Worm (Caenorhabditis elegans) whole organism, L2 larva: ENCODE data around the gene nhr-10.

ENCODE experiments used
- C34F6.9 ChIP-seq: fragments of 150-350 bp; optimal IDR thresholded peaks from 2 replicates; lab custom pipeline; 2014; ENCODE audit warnings: missing biosample characterization, missing genetic modification characterization
- F13H6.1 ChIP-seq: sonication (generic microtip); optimal IDR thresholded peaks from 2 replicates; lab custom pipeline; 2016; ENCODE audit warnings: missing genetic modification characterization, missing compliant biosample characterization
- R02D3.7 ChIP-seq: fragments of 150-350 bp; optimal IDR thresholded peaks from 2 replicates; lab custom pipeline; 2014; ENCODE audit warnings: missing biosample characterization, missing genetic modification characterization
- Y55F3AM.14 ChIP-seq: fragments of 200-800 bp; sonication (Bioruptor generic); optimal IDR thresholded peaks from 2 replicates; lab custom pipeline; 2018; ENCODE audit warnings: mild to moderate bottlenecking, missing genetic modification characterization, missing compliant biosample characterization
- ZK546.5 ChIP-seq: sonication (generic microtip); optimal IDR thresholded peaks from 2 replicates; lab custom pipeline; 2017; ENCODE audit warnings: missing biosample characterization, missing genetic modification characterization
- alr-1 ChIP-seq: fragments of 150-350 bp; optimal IDR thresholded peaks from 2 replicates; lab custom pipeline; 2014; ENCODE audit warnings: missing biosample characterization, missing genetic modification characterization
- aly-2 ChIP-seq: fragments of 150-350 bp; optimal IDR thresholded peaks from 2 replicates; lab custom pipeline; 2014; ENCODE audit warnings: missing biosample characterization, missing genetic modification characterization
- ama-1 ChIP-seq: fragments of 150-350 bp; optimal IDR thresholded peaks from 2 replicates; lab custom pipeline; 2018; ENCODE audit warnings: inconsistent platforms
- blmp-1 ChIP-seq: sonication (generic microtip); optimal IDR thresholded peaks from 2 replicates; lab custom pipeline; 2017; ENCODE audit warnings: missing genetic modification characterization, mild to moderate bottlenecking, missing compliant biosample characterization, antibody characterized with exemption, moderate library complexity; ENCODE audit not compliant: insufficient read depth
- ceh-16 ChIP-seq: fragments of 150-350 bp; optimal IDR thresholded peaks from 2 replicates; lab custom pipeline; 2014; ENCODE audit warnings: missing biosample characterization, missing genetic modification characterization
- ceh-82 ChIP-seq: fragments of 150-350 bp; optimal IDR thresholded peaks from 2 replicates; lab custom pipeline; 2014; ENCODE audit warnings: missing biosample characterization, missing genetic modification characterization
- crh-2 ChIP-seq: sonication (generic microtip); optimal IDR thresholded peaks from 2 replicates; lab custom pipeline; 2017; ENCODE audit warnings: missing biosample characterization, missing genetic modification characterization
- dmd-4 ChIP-seq: sonication (generic microtip); optimal IDR thresholded peaks from 2 replicates; lab custom pipeline; 2017; ENCODE audit warnings: missing biosample characterization, missing genetic modification characterization
- egl-27 ChIP-seq: sonication (generic microtip); optimal IDR thresholded peaks from 3 replicates; lab custom pipeline; 2017; ENCODE audit warnings: missing biosample characterization, missing genetic modification reagents, missing genetic modification characterization
- elt-1 ChIP-seq: fragments of 150-350 bp; optimal IDR thresholded peaks from 2 replicates; lab custom pipeline; 2014; ENCODE audit warnings: missing biosample characterization, missing genetic modification characterization
- elt-3 ChIP-seq: sonication (generic microtip); optimal IDR thresholded peaks from 2 replicates; lab custom pipeline; 2017; ENCODE audit warnings: missing biosample characterization, missing genetic modification characterization
- fos-1 ChIP-seq: fragments of 150-350 bp; optimal IDR thresholded peaks from 2 replicates; lab custom pipeline; 2014; ENCODE audit warnings: missing biosample characterization, missing genetic modification characterization
- gmeb-1 ChIP-seq: fragments of 150-350 bp; optimal IDR thresholded peaks from 2 replicates; lab custom pipeline; 2014; ENCODE audit warnings: missing biosample characterization, missing genetic modification characterization
- lin-11 ChIP-seq: fragments of 150-350 bp; sonication (generic microtip); optimal IDR thresholded peaks from 2 replicates; lab custom pipeline; 2014; ENCODE audit warnings: missing biosample characterization, missing genetic modification characterization, inconsistent platforms, mixed read lengths
- lin-13 ChIP-seq: fragments of 150-350 bp; optimal IDR thresholded peaks from 2 replicates; lab custom pipeline; 2014; ENCODE audit warnings: missing biosample characterization, missing genetic modification reagents, missing genetic modification characterization
- lin-39 ChIP-seq: fragments of 150-350 bp; optimal IDR thresholded peaks from 2 replicates; lab custom pipeline; 2014; ENCODE audit warnings: missing biosample characterization, missing genetic modification reagents, missing genetic modification characterization
- lsy-2 ChIP-seq, 2 experiments: fragments of 150-350 bp in 1 of 2; sonication (generic microtip) in 1 of 2; optimal IDR thresholded peaks; 2 replicates each; lab custom pipeline; 2014 to 2017; ENCODE audit warnings: missing biosample characterization in 2 of 2, missing genetic modification characterization in 2 of 2
- mab-5 ChIP-seq: fragments of 150-350 bp; optimal IDR thresholded peaks from 2 replicates; lab custom pipeline; 2014; ENCODE audit warnings: missing biosample characterization, missing genetic modification characterization
- mbf-1 ChIP-seq: sonication (generic microtip); optimal IDR thresholded peaks from 2 replicates; lab custom pipeline; 2017; ENCODE audit warnings: missing biosample characterization, missing genetic modification characterization
- mdl-1 ChIP-seq, 2 experiments: fragments of 150-350 bp in 1 of 2; sonication (generic microtip) in 1 of 2; optimal IDR thresholded peaks; 2 replicates each; lab custom pipeline; 2017; ENCODE audit warnings: missing biosample characterization in 2 of 2, missing genetic modification characterization in 2 of 2
- nhr-10 ChIP-seq: sonication (generic microtip); optimal IDR thresholded peaks from 2 replicates; lab custom pipeline; 2017; ENCODE audit warnings: missing biosample characterization, missing genetic modification characterization
- nhr-11 ChIP-seq: fragments of 150-350 bp; optimal IDR thresholded peaks from 2 replicates; lab custom pipeline; 2014; ENCODE audit warnings: missing biosample characterization, missing genetic modification characterization
- nhr-12 ChIP-seq: fragments of 150-350 bp; optimal IDR thresholded peaks from 2 replicates; lab custom pipeline; 2014; ENCODE audit warnings: missing biosample characterization, missing genetic modification characterization
- nhr-129 ChIP-seq: fragments of 150-350 bp; optimal IDR thresholded peaks from 2 replicates; lab custom pipeline; 2014; ENCODE audit warnings: missing biosample characterization, missing genetic modification characterization
- nhr-21 ChIP-seq: fragments of 150-350 bp; optimal IDR thresholded peaks from 2 replicates; lab custom pipeline; 2014; ENCODE audit warnings: missing biosample characterization, missing genetic modification characterization
- nhr-23 ChIP-seq: fragments of 150-350 bp; optimal IDR thresholded peaks from 2 replicates; lab custom pipeline; 2014; ENCODE audit warnings: missing biosample characterization, missing genetic modification reagents, missing genetic modification characterization
- nhr-237 ChIP-seq: fragments of 150-350 bp; optimal IDR thresholded peaks from 2 replicates; lab custom pipeline; 2014; ENCODE audit warnings: missing biosample characterization, missing genetic modification characterization
- nhr-25 ChIP-seq: fragments of 150-350 bp; sonication (generic microtip); optimal IDR thresholded peaks from 3 replicates; lab custom pipeline; 2014; ENCODE audit warnings: missing biosample characterization, missing genetic modification characterization
- nhr-6 ChIP-seq: fragments of 150-350 bp; optimal IDR thresholded peaks from 2 replicates; lab custom pipeline; 2014; ENCODE audit warnings: missing biosample characterization, missing genetic modification characterization
- nhr-77 ChIP-seq: fragments of 150-350 bp; optimal IDR thresholded peaks from 2 replicates; lab custom pipeline; 2014; ENCODE audit warnings: missing biosample characterization, missing genetic modification characterization
- peb-1 ChIP-seq: fragments of 150-350 bp; optimal IDR thresholded peaks from 2 replicates; lab custom pipeline; 2014; ENCODE audit warnings: missing biosample characterization, missing genetic modification characterization
- sem-4 ChIP-seq: fragments of 150-350 bp; optimal IDR thresholded peaks from 2 replicates; lab custom pipeline; 2014; ENCODE audit warnings: missing biosample characterization, missing genetic modification reagents, missing genetic modification characterization
- skn-1 ChIP-seq: sonication (generic microtip); optimal IDR thresholded peaks from 2 replicates; lab custom pipeline; 2017; ENCODE audit warnings: missing biosample characterization, missing genetic modification characterization
- sma-3 ChIP-seq: sonication (generic microtip); optimal IDR thresholded peaks from 2 replicates; lab custom pipeline; 2016; ENCODE audit warnings: missing genetic modification reagents, missing genetic modification characterization, missing compliant biosample characterization
- sma-9 ChIP-seq, 2 experiments: fragments of 150-350 bp in 1 of 2; sonication (generic microtip) in 1 of 2; optimal IDR thresholded peaks; 2 replicates each; lab custom pipeline; 2014 to 2016; ENCODE audit warnings: missing genetic modification characterization in 2 of 2, mild to moderate bottlenecking in 1 of 2, missing biosample characterization in 1 of 2, missing compliant biosample characterization in 1 of 2, missing genetic modification reagents in 1 of 2, moderate library complexity in 1 of 2
- snpc-4 ChIP-seq: fragments of 150-350 bp; optimal IDR thresholded peaks from 2 replicates; lab custom pipeline; 2014; ENCODE audit warnings: missing biosample characterization, missing genetic modification characterization
- unc-39 ChIP-seq: fragments of 150-350 bp; optimal IDR thresholded peaks from 2 replicates; lab custom pipeline; 2014; ENCODE audit warnings: missing biosample characterization, missing genetic modification characterization
- unc-55 ChIP-seq: fragments of 150-350 bp; sonication (generic microtip); optimal IDR thresholded peaks from 3 replicates; lab custom pipeline; 2014; ENCODE audit warnings: missing biosample characterization, missing genetic modification reagents, missing genetic modification characterization
- unc-62 ChIP-seq: fragments of 150-350 bp; optimal IDR thresholded peaks from 2 replicates; lab custom pipeline; 2014; ENCODE audit warnings: missing biosample characterization, missing genetic modification reagents, missing genetic modification characterization
- zag-1 ChIP-seq: fragments of 150-350 bp; optimal IDR thresholded peaks from 2 replicates; lab custom pipeline; 2014; ENCODE audit warnings: missing biosample characterization, missing genetic modification characterization
- ztf-1 ChIP-seq: fragments of 200-800 bp; sonication (Bioruptor generic); conservative IDR thresholded peaks from 2 replicates; pipeline ENCODE4 v1.3.6; 2022; ENCODE audit warnings: missing genetic modification characterization, missing compliant biosample characterization
- ztf-11 ChIP-seq: sonication (generic microtip); optimal IDR thresholded peaks from 2 replicates; lab custom pipeline; 2017; ENCODE audit warnings: missing biosample characterization, missing genetic modification characterization
- ztf-4 ChIP-seq: fragments of 150-350 bp; optimal IDR thresholded peaks from 2 replicates; lab custom pipeline; 2014; ENCODE audit warnings: missing biosample characterization, missing genetic modification characterization

Gene nhr-10

DNA sequence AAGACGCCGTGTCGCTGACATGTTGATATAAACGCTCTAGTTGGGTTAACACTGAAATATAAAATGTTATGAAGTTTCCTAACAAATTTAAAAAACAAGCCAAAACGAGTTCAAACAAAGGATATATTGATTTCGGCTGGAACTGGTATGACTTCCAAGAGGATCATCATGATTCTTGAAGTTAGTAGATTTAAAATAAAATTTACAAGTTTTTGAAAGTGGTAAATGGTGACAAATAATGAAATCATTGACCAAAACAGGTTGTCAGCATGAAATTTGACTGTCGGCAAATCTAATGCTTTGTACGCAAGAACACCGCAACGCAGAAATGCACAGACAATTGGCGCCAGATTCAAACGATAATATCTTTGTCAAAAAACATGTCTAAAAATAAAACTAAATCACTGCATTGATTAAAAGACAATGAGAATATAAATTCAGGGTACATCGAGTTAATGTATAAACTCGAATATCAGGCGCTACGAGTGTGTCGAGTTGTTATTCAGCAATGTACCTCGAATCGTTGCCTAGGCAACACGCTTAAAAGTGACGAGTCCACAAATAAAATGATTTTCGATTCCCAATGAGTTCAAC is 46.6 kb downstream of the nhr-10 start, which contains the start of the genes ubc-18 and R01H2.8:
Gene ubc-18 (minus strand): TSS at position 51 of the 594 bp plus-strand sequence.
Gene R01H2.8 (plus strand): TSS at position 544 of the 594 bp plus-strand sequence.
- TF ChIP-seq nhr-11: no peak
- no peak for TF ChIP-seq mab-5 (tag; lab: Kevin White, UChicago)
- peak; percentile 65 for TF ChIP-seq C34F6.9 (tag; lab: Kevin White, UChicago)
- TF ChIP-seq blmp-1 (tag; lab: Kevin White, UChicago): no peak
- no peak for TF ChIP-seq ztf-4 (tag; lab: Kevin White, UChicago)
- TF ChIP-seq skn-1: no peak
- no peak for TF ChIP-seq nhr-25
- peak; percentile 88 for TF ChIP-seq gmeb-1 (tag; lab: Kevin White, UChicago)
- no peak for TF ChIP-seq nhr-77 (tag; lab: Kevin White, UChicago)
- no peak for TF ChIP-seq R02D3.7 (tag; lab: Kevin White, UChicago)
- TF ChIP-seq nhr-6 (tag; lab: Kevin White, UChicago): no peak
- no peak for TF ChIP-seq snpc-4 (tag; lab: Kevin White, UChicago)
- TF ChIP-seq elt-1 (tag; lab: Kevin White, UChicago): no peak
- TF ChIP-seq lsy-2 (tag; optimal IDR thresholded peaks at IDR 0.05; lab: Kevin White, UChicago): peak in 1 of 2 experiments; percentile 68
- TF ChIP-seq ztf-11 (tag; lab: Kevin White, UChicago): no peak
- no peak for TF ChIP-seq mbf-1 (tag; lab: Kevin White, UChicago)
- peak; percentile 68 for TF ChIP-seq nhr-129 (tag; lab: Kevin White, UChicago)
- no peak for TF ChIP-seq ZK546.5
- no peak for TF ChIP-seq nhr-12 (tag; lab: Kevin White, UChicago)
- no peak for TF ChIP-seq alr-1 (tag; lab: Kevin White, UChicago)
- TF ChIP-seq ama-1 (lab: Kevin White, UChicago): no peak
- no peak for TF ChIP-seq aly-2 (tag; lab: Kevin White, UChicago)
- TF ChIP-seq dmd-4 (tag; lab: Kevin White, UChicago): no peak
- TF ChIP-seq unc-39 (tag; lab: Kevin White, UChicago): no peak
- TF ChIP-seq F13H6.1 (tag; lab: Kevin White, UChicago): no peak
- no peak for TF ChIP-seq mdl-1 (tag; optimal IDR thresholded peaks at IDR 0.05; lab: Kevin White, UChicago)
- no peak for TF ChIP-seq sma-3 (GFP tag; lab: Kevin White, UChicago)
- TF ChIP-seq ceh-16 (tag; lab: Kevin White, UChicago): no peak
- TF ChIP-seq ceh-82 (tag; lab: Kevin White, UChicago): no peak
- TF ChIP-seq sem-4 (tag; lab: Kevin White, UChicago): no peak
- no peak for TF ChIP-seq unc-62 (GFP tag; lab: Kevin White, UChicago)
- peak; percentile 41 for TF ChIP-seq crh-2
- no peak for TF ChIP-seq nhr-21 (tag; lab: Kevin White, UChicago)
- no peak for TF ChIP-seq zag-1
- TF ChIP-seq lin-39 (tag; lab: Kevin White, UChicago): no peak
- TF ChIP-seq nhr-23 (tag; lab: Kevin White, UChicago): no peak
- peak; percentile 17 for TF ChIP-seq egl-27 (tag; lab: Kevin White, UChicago)
- no peak for TF ChIP-seq ztf-1 (GFP tag; lab: Robert Waterston, UW)
- no peak for TF ChIP-seq nhr-10
- peak; percentile 56 for TF ChIP-seq unc-55
- no peak for TF ChIP-seq lin-13 (GFP tag; lab: Kevin White, UChicago)
- no peak for TF ChIP-seq lin-11 (tag; lab: Kevin White, UChicago)
- TF ChIP-seq peb-1 (tag; lab: Kevin White, UChicago): no peak
- TF ChIP-seq sma-9 (GFP tag; optimal IDR thresholded peaks at IDR 0.05; lab: Kevin White, UChicago): peak; percentile 6
- TF ChIP-seq sma-9 (tag; optimal IDR thresholded peaks at IDR 0.05; lab: Kevin White, UChicago): no peak
- TF ChIP-seq nhr-237 (tag; lab: Kevin White, UChicago): no peak
- TF ChIP-seq fos-1: no peak
- no peak for TF ChIP-seq Y55F3AM.14 (GFP tag; lab: Kevin White, UChicago)
- no peak for TF ChIP-seq elt-3
